Fruit fly (Drosophila melanogaster) whole organism, embryonic: ENCODE data around the gene CG32147.

ENCODE experiments used
- Bdp1 ChIP-seq: fragments of 200-800 bp; sonication (Bioruptor generic); optimal IDR thresholded peaks from 3 replicates; lab custom pipeline; 2016; ENCODE audit warnings: missing biosample characterization, missing genetic modification characterization
- CG1024 ChIP-seq: fragments of 200-800 bp; sonication (Bioruptor generic); IDR thresholded peaks from 2 replicates; pipeline ENCODE4 v1.3.6; 2022; ENCODE audit warnings: missing biosample characterization, missing genetic modification characterization
- CG10654 ChIP-seq: fragments of 200-800 bp; sonication (Bioruptor generic); optimal IDR thresholded peaks from 2 replicates; lab custom pipeline; 2016; ENCODE audit warnings: missing biosample characterization, missing genetic modification characterization
- CG12391 ChIP-seq: fragments of 200-800 bp; sonication (Bioruptor generic); optimal IDR thresholded peaks from 3 replicates; lab custom pipeline; 2018; ENCODE audit warnings: missing biosample characterization, mild to moderate bottlenecking, missing genetic modification characterization, moderate library complexity
- CG12769 ChIP-seq: fragments of 200-800 bp; sonication (Bioruptor generic); optimal IDR thresholded peaks from 2 replicates; lab custom pipeline; 2019; ENCODE audit warnings: missing biosample characterization, mild to moderate bottlenecking, missing genetic modification characterization, moderate library complexity
- CG12942 ChIP-seq: fragments of 200-800 bp; sonication (Bioruptor generic); optimal IDR thresholded peaks from 3 replicates; lab custom pipeline; 2016; ENCODE audit warnings: missing biosample characterization, missing genetic modification characterization
- CG14014 ChIP-seq: fragments of 200-800 bp; sonication (Bioruptor generic); IDR thresholded peaks from 2 replicates; pipeline ENCODE4 v1.3.6; 2022; ENCODE audit warnings: missing biosample characterization, missing genetic modification characterization
- CG14667 ChIP-seq: fragments of 200-800 bp; sonication (Bioruptor generic); IDR thresholded peaks from 2 replicates; pipeline ENCODE4 v1.3.6; 2022; ENCODE audit warnings: missing biosample characterization, missing genetic modification characterization
- CG15696 ChIP-seq: fragments of 200-800 bp; sonication (Bioruptor generic); optimal IDR thresholded peaks from 2 replicates; lab custom pipeline; 2019; ENCODE audit warnings: missing biosample characterization, mild to moderate bottlenecking, missing genetic modification characterization, moderate library complexity
- CG17612 ChIP-seq: fragments of 200-800 bp; sonication (Bioruptor generic); IDR thresholded peaks from 2 replicates; pipeline ENCODE4 v1.3.6; 2022; ENCODE audit warnings: missing biosample characterization, missing genetic modification characterization
- CG2116 ChIP-seq: fragments of 200-800 bp; sonication (Bioruptor generic); optimal IDR thresholded peaks from 3 replicates; lab custom pipeline; 2018; ENCODE audit warnings: missing biosample characterization, mild to moderate bottlenecking, missing genetic modification characterization
- CG2129 ChIP-seq: fragments of 200-800 bp; sonication (Bioruptor generic); IDR thresholded peaks from 2 replicates; pipeline ENCODE4 v1.3.6; 2022; ENCODE audit warnings: missing biosample characterization, missing genetic modification characterization; ENCODE audit not compliant: partially characterized antibody
- CG32532 ChIP-seq: fragments of 200-800 bp; sonication (Bioruptor generic); IDR thresholded peaks from 2 replicates; pipeline ENCODE4 v1.3.6; 2022; ENCODE audit warnings: missing biosample characterization, missing genetic modification characterization
- CG33557 ChIP-seq: fragments of 200-800 bp; sonication (Bioruptor generic); optimal IDR thresholded peaks from 2 replicates; lab custom pipeline; 2019; ENCODE audit warnings: missing biosample characterization, mild to moderate bottlenecking, missing genetic modification characterization, moderate library complexity
- CG4730 ChIP-seq: fragments of 200-800 bp; sonication (Bioruptor generic); IDR thresholded peaks from 2 replicates; pipeline ENCODE4 v1.3.6; 2022; ENCODE audit warnings: missing biosample characterization, missing genetic modification characterization
- CG6254 ChIP-seq: fragments of 200-800 bp; sonication (Bioruptor generic); optimal IDR thresholded peaks from 3 replicates; lab custom pipeline; 2017; ENCODE audit warnings: mild to moderate bottlenecking, missing biosample characterization, missing genetic modification reagents, missing genetic modification characterization
- CG7357 ChIP-seq: fragments of 200-800 bp; sonication (Bioruptor generic); IDR thresholded peaks from 3 replicates; pipeline ENCODE4 v1.3.6; 2022; ENCODE audit warnings: missing biosample characterization, missing genetic modification characterization
- CG9609 ChIP-seq: fragments of 200-800 bp; sonication (Bioruptor generic); optimal IDR thresholded peaks from 3 replicates; lab custom pipeline; 2016; ENCODE audit warnings: missing biosample characterization, missing genetic modification characterization
- CG9817 ChIP-seq: fragments of 200-800 bp; sonication (Bioruptor generic); optimal IDR thresholded peaks from 2 replicates; lab custom pipeline; 2018; ENCODE audit warnings: missing biosample characterization, mild to moderate bottlenecking, missing genetic modification characterization, moderate library complexity
- CkIIα-i1 ChIP-seq: fragments of 200-800 bp; sonication (Bioruptor generic); IDR thresholded peaks from 2 replicates; pipeline ENCODE4 v1.3.6; 2022; ENCODE audit warnings: missing biosample characterization, missing genetic modification characterization
- Dfd ChIP-seq, 2 experiments: fragments of >200 bp; optimal IDR thresholded peaks; 2 replicates each; lab custom pipeline; 2017; ENCODE audit warnings: missing biosample characterization in 2 of 2, missing genetic modification characterization in 2 of 2
- Dp ChIP-seq: fragments of 200-800 bp; sonication (Bioruptor generic); optimal IDR thresholded peaks from 2 replicates; lab custom pipeline; 2018; ENCODE audit warnings: missing biosample characterization, mild to moderate bottlenecking, missing genetic modification characterization, moderate library complexity
- Gsc ChIP-seq: fragments of 200-800 bp; sonication (Bioruptor generic); IDR thresholded peaks from 2 replicates; pipeline ENCODE4 v1.3.6; 2022; ENCODE audit warnings: missing biosample characterization, missing genetic modification characterization
- Hsf ChIP-seq: fragments of 200-800 bp; sonication (Bioruptor generic); optimal IDR thresholded peaks from 3 replicates; lab custom pipeline; 2016; ENCODE audit warnings: missing biosample characterization, missing genetic modification characterization
- Lim3 ChIP-seq: fragments of 200-800 bp; sonication (Bioruptor generic); IDR thresholded peaks from 2 replicates; pipeline ENCODE4 v1.3.6; 2022; ENCODE audit warnings: missing biosample characterization, missing genetic modification characterization
- Meics ChIP-seq: fragments of 200-800 bp; sonication (Bioruptor generic); optimal IDR thresholded peaks from 2 replicates; lab custom pipeline; 2017; ENCODE audit warnings: missing biosample characterization, mild to moderate bottlenecking, missing genetic modification characterization
- Rx ChIP-seq: fragments of 200-800 bp; sonication (Bioruptor generic); IDR thresholded peaks from 2 replicates; pipeline ENCODE4 v1.3.6; 2022; ENCODE audit warnings: missing biosample characterization, missing genetic modification characterization
- Scr ChIP-seq: fragments of 200-800 bp; sonication (Bioruptor generic); IDR thresholded peaks from 2 replicates; pipeline ENCODE4 v1.3.6; 2022; ENCODE audit warnings: missing biosample characterization, missing genetic modification characterization; ENCODE audit not compliant: partially characterized antibody
- ase ChIP-seq: fragments of 200-800 bp; sonication (Bioruptor generic); IDR thresholded peaks from 3 replicates; pipeline ENCODE4 v1.3.6; 2022; ENCODE audit warnings: missing biosample characterization, missing genetic modification characterization
- bcd ChIP-seq: fragments of 200-800 bp; sonication (Bioruptor generic); optimal IDR thresholded peaks from 2 replicates; lab custom pipeline; 2017; ENCODE audit warnings: missing biosample characterization, mild to moderate bottlenecking, missing genetic modification characterization
- br ChIP-seq: fragments of >200 bp; optimal IDR thresholded peaks from 2 replicates; lab custom pipeline; 2017
- cato ChIP-seq: fragments of 200-800 bp; sonication (Bioruptor generic); optimal IDR thresholded peaks from 2 replicates; lab custom pipeline; 2016; ENCODE audit warnings: missing biosample characterization, missing genetic modification characterization, borderline replicate concordance
- da ChIP-seq: fragments of 200-800 bp; sonication (Bioruptor generic); optimal IDR thresholded peaks from 2 replicates; lab custom pipeline; 2016; ENCODE audit warnings: missing biosample characterization, missing genetic modification characterization
- dimm ChIP-seq: fragments of 200-800 bp; sonication (Bioruptor generic); IDR thresholded peaks from 2 replicates; pipeline ENCODE4 v1.3.6; 2022; ENCODE audit warnings: missing biosample characterization, missing genetic modification characterization
- emc ChIP-seq: fragments of 200-800 bp; sonication (Bioruptor generic); optimal IDR thresholded peaks from 2 replicates; lab custom pipeline; 2016; ENCODE audit warnings: missing biosample characterization, missing genetic modification characterization
- fd96Cb ChIP-seq: fragments of 200-800 bp; sonication (Bioruptor generic); optimal IDR thresholded peaks from 2 replicates; lab custom pipeline; 2018; ENCODE audit warnings: missing biosample characterization, mild to moderate bottlenecking, missing genetic modification characterization, moderate library complexity
- fru ChIP-seq: fragments of >200 bp; optimal IDR thresholded peaks from 2 replicates; lab custom pipeline; 2017
- hkb ChIP-seq, 2 experiments: fragments of 200-800 bp in 1 of 2; fragments of >200 bp in 1 of 2; sonication (Bioruptor generic) in 1 of 2; IDR thresholded peaks in 1 of 2; optimal IDR thresholded peaks in 1 of 2; 2 replicates each; pipeline versions ENCODE4 v1.3.6 to Lab custom; 2017 to 2022; ENCODE audit warnings: missing biosample characterization in 1 of 2, missing genetic modification characterization in 1 of 2
- lov ChIP-seq, 2 experiments: fragments of 200-800 bp in 1 of 2; fragments of >200 bp in 1 of 2; sonication (Bioruptor generic) in 1 of 2; IDR thresholded peaks in 1 of 2; optimal IDR thresholded peaks in 1 of 2; 2 replicates in 1 of 2; 3 replicates in 1 of 2; pipeline versions ENCODE4 v1.3.6 to Lab custom; 2017 to 2022; ENCODE audit warnings: missing biosample characterization in 1 of 2, missing genetic modification characterization in 1 of 2
- pan ChIP-seq, 4 experiments: fragments of >200 bp in 3 of 4; fragments of 200-800 bp in 1 of 4; sonication (Bioruptor generic) in 1 of 4; optimal IDR thresholded peaks in 3 of 4; IDR thresholded peaks in 1 of 4; 2 replicates each; pipeline versions ENCODE4 v1.3.6 to Lab custom; 2017 to 2022; ENCODE audit warnings: missing biosample characterization in 2 of 4, missing genetic modification characterization in 2 of 4, mixed read lengths in 1 of 4
- pita ChIP-seq: fragments of 200-800 bp; sonication (Bioruptor generic); optimal IDR thresholded peaks from 2 replicates; lab custom pipeline; 2017; ENCODE audit warnings: missing biosample characterization, mild to moderate bottlenecking, missing genetic modification characterization
- sim ChIP-seq: fragments of 200-800 bp; sonication (Bioruptor generic); IDR thresholded peaks from 2 replicates; pipeline ENCODE4 v1.3.6; 2022; ENCODE audit warnings: missing biosample characterization, missing genetic modification characterization
- sr ChIP-seq: fragments of 200-800 bp; sonication (Bioruptor generic); IDR thresholded peaks from 3 replicates; pipeline ENCODE4 v1.3.6; 2022; ENCODE audit warnings: missing biosample characterization, missing genetic modification characterization
- tll ChIP-seq, 2 experiments: fragments of 200-800 bp in 1 of 2; fragments of >200 bp in 1 of 2; sonication (Bioruptor generic) in 1 of 2; optimal IDR thresholded peaks; 2 replicates each; lab custom pipeline; 2017 to 2019; ENCODE audit warnings: missing biosample characterization in 2 of 2, missing genetic modification characterization in 2 of 2, mild to moderate bottlenecking in 1 of 2, moderate library complexity in 1 of 2
- tx ChIP-seq: fragments of 200-800 bp; sonication (Bioruptor generic); optimal IDR thresholded peaks from 2 replicates; lab custom pipeline; 2016; ENCODE audit warnings: missing biosample characterization, missing genetic modification characterization
- unc-4 ChIP-seq: fragments of 200-800 bp; sonication (Bioruptor generic); IDR thresholded peaks from 2 replicates; pipeline ENCODE4 v1.3.6; 2022; ENCODE audit warnings: missing biosample characterization, missing genetic modification characterization; ENCODE audit not compliant: partially characterized antibody
- unpg ChIP-seq: fragments of 200-800 bp; sonication (Bioruptor generic); optimal IDR thresholded peaks from 3 replicates; lab custom pipeline; 2018; ENCODE audit warnings: missing biosample characterization, mild to moderate bottlenecking, missing genetic modification characterization, moderate library complexity
- zfh2 ChIP-seq: fragments of 200-800 bp; sonication (Bioruptor generic); optimal IDR thresholded peaks from 2 replicates; lab custom pipeline; 2016; ENCODE audit warnings: missing biosample characterization, missing genetic modification characterization

CG32147 gene

dm6 chr3L:15158330-15159114, 14.7 kb upstream of the CG32147 start, which contains the start of the genes Msh6 and Prp31 (continued):
- TF ChIP-seq br (no peak), CG12391 (peak; percentile 87), CG17612 (GFP tag; lab: Robert Waterston, UW) (no peak), bcd (peak; percentile 74), da (GFP tag; lab: Kevin White, UChicago) (no peak), Dp (GFP tag; lab: Kevin White, UChicago) (peak; percentile 51), CG7357 (peak; percentile 64; the same call in 2 of the 3 replicates), tx (GFP tag; lab: Kevin White, UChicago) (peak; percentile 66), zfh2 (GFP tag; lab: Kevin White, UChicago) (peak; percentile 25), pita (GFP tag; lab: Kevin White, UChicago) (no peak), unpg (GFP tag; lab: Kevin White, UChicago) (peak; percentile 42), pan (optimal IDR thresholded peaks at IDR 0.05; lab: Kevin White, UChicago) (no peak), pan (GFP tag; optimal IDR thresholded peaks at IDR 0.05 in 1 of 2, IDR thresholded peaks at IDR 0.05 in 1 of 2) (peak in 1 of 2 experiments; percentile 38), sim (GFP tag; lab: Robert Waterston, UW) (no peak), CG14667 (GFP tag; lab: Robert Waterston, UW) (peak; percentile 38; the same call in 1 of the 2 replicates), CG9817 (tag; lab: Kevin White, UChicago) (peak; percentile 64), tll (GFP tag; optimal IDR thresholded peaks at IDR 0.05; lab: Kevin White, UChicago) (peak in 1 of 2 experiments; percentile 15), CG33557 (GFP tag; lab: Kevin White, UChicago) (peak; percentile 65), hkb (optimal IDR thresholded peaks at IDR 0.05; lab: Kevin White, UChicago) (no peak), hkb (GFP tag; IDR thresholded peaks at IDR 0.05; lab: Robert Waterston, UW) (no peak), CG10654 (GFP tag; lab: Kevin White, UChicago) (peak; percentile 52), CkIIα-i1 (GFP tag; lab: Robert Waterston, UW) (no peak), CG14014 (GFP tag; lab: Robert Waterston, UW) (peak; percentile 55; the same call in 1 of the 2 replicates), Meics (peak; percentile 91), Bdp1 (GFP tag; lab: Kevin White, UChicago) (no peak), Scr (GFP tag; lab: Robert Waterston, UW) (no peak), CG12942 (GFP tag; lab: Kevin White, UChicago) (peak; percentile 55), CG32532 (GFP tag; lab: Robert Waterston, UW) (peak; percentile 54), Gsc (GFP tag; lab: Robert Waterston, UW) (no peak), CG2116 (peak; percentile 43), CG1024 (GFP tag; lab: Robert Waterston, UW) (peak; percentile 50; the same call in 1 of the 2 replicates), CG9609 (peak; percentile 72), Lim3 (no peak), Hsf (peak; percentile 86), fru (no peak), CG12769 (tag; lab: Kevin White, UChicago) (no peak), cato (GFP tag; lab: Kevin White, UChicago) (peak; percentile 59), CG2129 (no peak), ase (GFP tag; lab: Robert Waterston, UW) (0 out of 3 replicates have a peak, but pooled peaks have one; percentile 8), CG6254 (GFP tag; lab: Kevin White, UChicago) (peak; percentile 3), dimm (GFP tag; lab: Robert Waterston, UW) (peak; percentile 47; the same call in 1 of the 2 replicates), unc-4 (GFP tag; lab: Robert Waterston, UW) (no peak), fd96Cb (peak; percentile 79), Dfd (GFP tag; optimal IDR thresholded peaks at IDR 0.05; lab: Kevin White, UChicago) (no peak), CG15696 (tag; lab: Kevin White, UChicago) (peak; percentile 75), Rx (GFP tag; lab: Robert Waterston, UW) (no peak; the same call in 1 of the 2 replicates), sr (no peak), emc (no peak), lov (optimal IDR thresholded peaks at IDR 0.05; lab: Kevin White, UChicago) (no peak), lov (GFP tag; IDR thresholded peaks at IDR 0.05; lab: Robert Waterston, UW) (no peak), CG4730 (GFP tag; lab: Robert Waterston, UW) (no peak)
